Worm (Caenorhabditis elegans) whole organism, L3 larva: ENCODE measurements around the gene W05B10.3.

Source experiments
- ama-1 ChIP-seq: fragments of 150-350 bp; optimal IDR thresholded peaks from 2 replicates; lab custom pipeline; 2018
- ceh-9 ChIP-seq: sonication (generic microtip); optimal IDR thresholded peaks from 2 replicates; lab custom pipeline; 2018; ENCODE audit warnings: missing biosample characterization, missing genetic modification characterization
- hmg-11 ChIP-seq: sonication (generic microtip); optimal IDR thresholded peaks from 2 replicates; lab custom pipeline; 2016; ENCODE audit warnings: missing genetic modification characterization, missing compliant biosample characterization
- lin-15B ChIP-seq: fragments of 150-350 bp; optimal IDR thresholded peaks from 2 replicates; lab custom pipeline; 2014; ENCODE audit warnings: missing biosample characterization, missing genetic modification characterization
- lin-39 ChIP-seq: fragments of 150-350 bp; optimal IDR thresholded peaks from 2 replicates; lab custom pipeline; 2018; ENCODE audit warnings: missing biosample characterization, missing genetic modification reagents, missing genetic modification characterization
- nhr-23 ChIP-seq: fragments of 150-350 bp; optimal IDR thresholded peaks from 2 replicates; lab custom pipeline; 2014; ENCODE audit warnings: missing biosample characterization, missing genetic modification reagents, missing genetic modification characterization
- nhr-237 ChIP-seq: fragments of 150-350 bp; optimal IDR thresholded peaks from 2 replicates; lab custom pipeline; 2014; ENCODE audit warnings: missing biosample characterization, missing genetic modification characterization
- nhr-76 ChIP-seq: fragments of 150-350 bp; sonication (generic microtip); optimal IDR thresholded peaks from 5 replicates; lab custom pipeline; 2014; ENCODE audit warnings: missing biosample characterization, missing genetic modification characterization
- nhr-77 ChIP-seq: fragments of 150-350 bp; optimal IDR thresholded peaks from 2 replicates; lab custom pipeline; 2014; ENCODE audit warnings: missing biosample characterization, missing genetic modification characterization
- snpc-4 ChIP-seq: fragments of 150-350 bp; optimal IDR thresholded peaks from 2 replicates; lab custom pipeline; 2014; ENCODE audit warnings: missing biosample characterization, missing genetic modification characterization
- unc-62 ChIP-seq: fragments of 150-350 bp; sonication (generic microtip); optimal IDR thresholded peaks from 4 replicates; lab custom pipeline; 2014; ENCODE audit warnings: missing biosample characterization, missing genetic modification reagents, missing genetic modification characterization
- zag-1 ChIP-seq: fragments of 150-350 bp; optimal IDR thresholded peaks from 2 replicates; lab custom pipeline; 2014; ENCODE audit warnings: missing biosample characterization, missing genetic modification characterization

DNA sequence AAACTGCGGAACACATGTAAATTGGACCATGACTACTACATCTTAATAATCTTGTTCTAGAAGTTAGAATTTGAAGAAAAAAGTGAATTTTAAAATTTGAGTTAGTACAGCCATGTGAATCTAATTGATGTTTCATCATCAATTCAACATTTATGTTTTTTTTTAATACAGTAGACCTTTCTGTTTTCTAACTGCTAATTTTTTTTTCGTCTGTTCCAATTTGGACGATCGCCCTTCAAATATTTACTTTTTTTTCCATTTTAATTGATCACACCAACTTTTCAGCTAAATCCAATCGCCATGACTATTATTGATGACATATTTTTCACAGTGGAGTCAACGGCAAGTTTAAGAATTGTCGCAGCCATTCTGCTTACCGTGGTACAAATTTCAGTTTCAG lies 9.1 kb upstream of the W05B10.3 start, which contains the start of gene srx-116:
- TF ChIP-seq nhr-76 (tag; lab: Kevin White, UChicago): no peak
- no peak for TF ChIP-seq nhr-237
- TF ChIP-seq lin-15B (tag; lab: Kevin White, UChicago): no peak
- TF ChIP-seq nhr-77 (tag; lab: Kevin White, UChicago): no peak
- TF ChIP-seq ceh-9: no peak
- TF ChIP-seq lin-39 (tag; lab: Kevin White, UChicago): no peak
- no peak for TF ChIP-seq ama-1 (lab: Kevin White, UChicago)
- TF ChIP-seq unc-62 (GFP tag; lab: Kevin White, UChicago): no peak
- TF ChIP-seq zag-1: no peak
- no peak for TF ChIP-seq hmg-11
- TF ChIP-seq snpc-4: no peak
- no peak for TF ChIP-seq nhr-23
